Worm (Caenorhabditis elegans) whole organism, late embryonic: ENCODE data around the gene dpr-1.

ENCODE experiments used
- ceh-9 ChIP-seq: sonication (generic microtip); optimal IDR thresholded peaks from 2 replicates; lab custom pipeline; 2016; ENCODE audit warnings: mild to moderate bottlenecking, missing genetic modification characterization, inconsistent platforms, missing compliant biosample characterization
- mec-3 ChIP-seq: sonication (generic microtip); optimal IDR thresholded peaks from 2 replicates; lab custom pipeline; 2016; ENCODE audit warnings: borderline replicate concordance, missing genetic modification characterization, missing compliant biosample characterization
- pha-4 ChIP-seq: fragments of 150-350 bp; optimal IDR thresholded peaks from 2 replicates; lab custom pipeline; 2018; ENCODE audit warnings: missing biosample characterization, missing genetic modification reagents, missing genetic modification characterization

ce11 chrV:13918341-13918740 lies 23.6 kb downstream of the dpr-1 start, which contains the start of gene str-250:
- TF ChIP-seq ceh-9 (tag; lab: Kevin White, UChicago) (no peak), pha-4 (tag; lab: Kevin White, UChicago) (no peak), mec-3 (no peak)
